Worm (Caenorhabditis elegans) whole organism, L4 larva: ENCODE results near the gene ZC487.2.

ENCODE experiments used
- ceh-82 ChIP-seq: sonication (generic microtip); optimal IDR thresholded peaks from 2 replicates; lab custom pipeline; 2017; ENCODE audit warnings: missing biosample characterization, missing genetic modification characterization
- hif-1 ChIP-seq, 2 experiments: sonication (generic microtip); optimal IDR thresholded peaks; 2 replicates each; lab custom pipeline; 2016 to 2017; ENCODE audit warnings: missing compliant biosample characterization in 2 of 2, missing genetic modification characterization in 2 of 2, missing genetic modification reagents in 2 of 2, missing genotype in 2 of 2, mild to moderate bottlenecking in 1 of 2
- lin-39 ChIP-seq: fragments of 150-350 bp; optimal IDR thresholded peaks from 2 replicates; lab custom pipeline; 2014; ENCODE audit warnings: missing biosample characterization, missing genetic modification reagents, missing genetic modification characterization
- nhr-237 ChIP-seq: sonication (generic microtip); optimal IDR thresholded peaks from 2 replicates; lab custom pipeline; 2017; ENCODE audit warnings: missing biosample characterization, missing genetic modification characterization
- nhr-28 ChIP-seq: fragments of 150-350 bp; optimal IDR thresholded peaks from 2 replicates; lab custom pipeline; 2014; ENCODE audit warnings: missing biosample characterization, missing genetic modification characterization

DNA sequence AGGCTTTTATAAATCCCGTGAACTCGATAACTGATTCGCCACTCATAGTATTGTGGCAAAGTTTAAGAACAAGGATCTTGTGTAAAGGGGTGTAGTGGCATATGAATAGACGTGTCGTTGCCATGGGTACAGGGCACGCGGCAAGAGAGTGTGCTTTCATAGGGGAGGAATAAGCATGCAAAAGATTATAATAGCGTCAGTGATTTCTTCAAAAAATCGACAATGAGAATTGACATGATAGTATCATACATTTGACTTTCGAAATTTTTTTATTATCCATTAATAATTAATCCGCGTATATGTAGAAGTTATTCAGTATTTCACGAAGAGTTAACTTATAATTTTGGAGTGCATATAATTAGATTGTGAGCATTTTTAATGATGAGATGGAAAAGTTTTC, 42.7 kb upstream of the ZC487.2 start, which contains the start of gene bbs-8:
- TF ChIP-seq lin-39 (tag; lab: Kevin White, UChicago) (no peak), hif-1 (tag; optimal IDR thresholded peaks at IDR 0.05; lab: Kevin White, UChicago) (no peak), nhr-28 (no peak), ceh-82 (tag; lab: Kevin White, UChicago) (no peak), nhr-237 (tag; lab: Kevin White, UChicago) (no peak)
